Fruit fly (Drosophila melanogaster) whole organism, adult: Measurements from ENCODE around the gene CG12541.

Experiments
- CG11617 ChIP-seq: fragments of 200-800 bp; sonication (Bioruptor generic); optimal IDR thresholded peaks from 2 replicates; lab custom pipeline; 2017; ENCODE audit warnings: mild to moderate bottlenecking, missing biosample characterization, missing genetic modification reagents, missing genetic modification characterization
- CG12768 ChIP-seq: fragments of 200-800 bp; sonication (Bioruptor generic); optimal IDR thresholded peaks from 2 replicates; lab custom pipeline; 2017; ENCODE audit warnings: missing biosample characterization, missing genetic modification characterization, mild to moderate bottlenecking, moderate library complexity, missing genetic modification reagents
- CG14711 ChIP-seq: fragments of 200-800 bp; sonication (Bioruptor generic); optimal IDR thresholded peaks from 2 replicates; lab custom pipeline; 2018; ENCODE audit warnings: missing biosample characterization, mild to moderate bottlenecking, missing genetic modification characterization, moderate library complexity
- CG1620 ChIP-seq: fragments of 200-800 bp; sonication (Bioruptor generic); optimal IDR thresholded peaks from 2 replicates; lab custom pipeline; 2016; ENCODE audit warnings: missing biosample characterization, missing genetic modification characterization
- CG33017 ChIP-seq: fragments of 200-800 bp; sonication (Bioruptor generic); optimal IDR thresholded peaks from 2 replicates; lab custom pipeline; 2018; ENCODE audit warnings: missing biosample characterization, mild to moderate bottlenecking, missing genetic modification characterization, moderate library complexity
- CG5204 ChIP-seq: fragments of 200-800 bp; sonication (Bioruptor generic); optimal IDR thresholded peaks from 2 replicates; lab custom pipeline; 2016; ENCODE audit warnings: missing biosample characterization, missing genetic modification characterization
- CG7045 ChIP-seq: fragments of 200-800 bp; sonication (Bioruptor generic); optimal IDR thresholded peaks from 2 replicates; lab custom pipeline; 2017; ENCODE audit warnings: missing biosample characterization, mild to moderate bottlenecking, missing genetic modification characterization
- CG7101 ChIP-seq: fragments of 200-800 bp; sonication (Bioruptor generic); optimal IDR thresholded peaks from 2 replicates; lab custom pipeline; 2018; ENCODE audit warnings: missing biosample characterization, mild to moderate bottlenecking, missing genetic modification characterization, moderate library complexity
- Clk ChIP-seq: fragments of 200-800 bp; sonication (Bioruptor generic); optimal IDR thresholded peaks from 2 replicates; lab custom pipeline; 2017; ENCODE audit warnings: missing biosample characterization, missing genetic modification characterization
- Crg-1 ChIP-seq: fragments of 200-800 bp; sonication (Bioruptor generic); optimal IDR thresholded peaks from 2 replicates; lab custom pipeline; 2016; ENCODE audit warnings: missing biosample characterization, missing genetic modification characterization
- Hr96 ChIP-seq: fragments of 200-800 bp; sonication (Bioruptor generic); optimal IDR thresholded peaks from 2 replicates; lab custom pipeline; 2016; ENCODE audit warnings: missing biosample characterization, missing genetic modification characterization
- Mnt ChIP-seq: fragments of 200-800 bp; sonication (Bioruptor generic); optimal IDR thresholded peaks from 2 replicates; lab custom pipeline; 2016; ENCODE audit warnings: missing biosample characterization, mild to moderate bottlenecking, missing genetic modification characterization
- bab1 ChIP-seq: fragments of 200-800 bp; sonication (Bioruptor generic); optimal IDR thresholded peaks from 3 replicates; lab custom pipeline; 2019; ENCODE audit warnings: missing biosample characterization, mild to moderate bottlenecking, missing genetic modification characterization, moderate library complexity
- cic ChIP-seq: fragments of 200-800 bp; sonication (Bioruptor generic); optimal IDR thresholded peaks from 2 replicates; lab custom pipeline; 2017; ENCODE audit warnings: missing biosample characterization, mild to moderate bottlenecking, missing genetic modification characterization, moderate library complexity
- cnc ChIP-seq, 2 experiments: fragments of >200 bp; optimal IDR thresholded peaks; 2 replicates each; lab custom pipeline; 2017
- kay ChIP-seq: fragments of 200-800 bp; sonication (Bioruptor generic); peaks from one replicate; lab custom pipeline; 2016; ENCODE audit warnings: missing biosample characterization, missing genetic modification characterization, borderline replicate concordance
- ovo ChIP-seq: fragments of 200-800 bp; sonication (Bioruptor generic); optimal IDR thresholded peaks from 2 replicates; lab custom pipeline; 2016; ENCODE audit warnings: missing biosample characterization, missing genetic modification characterization
- pad ChIP-seq: fragments of 200-800 bp; sonication (Bioruptor generic); optimal IDR thresholded peaks from 3 replicates; lab custom pipeline; 2017; ENCODE audit warnings: missing biosample characterization, missing genetic modification characterization, mild to moderate bottlenecking, moderate library complexity, missing genetic modification reagents
- tj ChIP-seq: fragments of 200-800 bp; sonication (Bioruptor generic); optimal IDR thresholded peaks from 3 replicates; lab custom pipeline; 2017; ENCODE audit warnings: missing biosample characterization, mild to moderate bottlenecking, missing genetic modification characterization, moderate library complexity
- toe ChIP-seq: fragments of 200-800 bp; sonication (Bioruptor generic); optimal IDR thresholded peaks from 2 replicates; lab custom pipeline; 2016; ENCODE audit warnings: missing biosample characterization, missing genetic modification characterization

Gene CG12541

DNA sequence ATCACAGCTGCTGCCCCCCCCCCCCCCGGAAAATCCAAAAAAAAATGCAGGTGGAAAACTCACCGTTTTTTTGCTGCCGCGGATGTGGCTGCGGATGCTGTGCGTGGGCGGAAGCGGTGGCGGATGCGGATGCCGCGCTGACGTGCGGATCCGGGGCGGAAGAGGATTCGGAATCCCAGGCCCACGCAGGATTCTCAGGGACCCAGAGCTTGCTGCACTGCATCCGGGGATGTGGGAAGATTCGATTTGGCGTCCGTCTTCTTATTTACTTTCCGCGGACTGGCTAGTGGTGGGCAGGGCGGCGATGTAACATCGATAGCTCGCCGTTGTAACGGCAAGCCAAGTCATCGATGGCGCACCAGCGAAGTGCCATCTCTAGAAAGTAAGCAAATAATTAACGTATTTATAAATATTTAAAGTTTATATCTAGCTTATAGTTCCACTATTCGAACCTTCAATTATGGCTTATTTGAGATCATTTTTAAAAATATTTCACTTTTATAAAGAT, 36.2 kb upstream of the CG12541 start, which contains the start of gene CG4615:
Gene CG4615 (minus strand): TSS at position 288 of the 508 bp plus-strand sequence.
- TF ChIP-seq tj (GFP tag; lab: Kevin White, UChicago) (no peak), pad (GFP tag; lab: Kevin White, UChicago) (no peak), Hr96 (GFP tag; lab: Kevin White, UChicago) (no peak), CG12768 (no peak), cic (no peak), CG1620 (GFP tag; lab: Kevin White, UChicago) (peak; percentile 46), Clk (GFP tag; lab: Kevin White, UChicago) (no peak), CG5204 (GFP tag; lab: Kevin White, UChicago) (no peak), CG11617 (peak; percentile 22), cnc (optimal IDR thresholded peaks at IDR 0.05; lab: Kevin White, UChicago) (no peak), Mnt (peak; percentile 21), CG7101 (tag; lab: Kevin White, UChicago) (no peak), bab1 (GFP tag; lab: Kevin White, UChicago) (peak; percentile 18), CG14711 (tag; lab: Kevin White, UChicago) (no peak), Crg-1 (GFP tag; lab: Kevin White, UChicago) (no peak), toe (no peak), ovo (GFP tag; lab: Kevin White, UChicago) (no peak), CG33017 (tag; lab: Kevin White, UChicago) (no peak), CG7045 (GFP tag; lab: Kevin White, UChicago) (no peak)

DNA sequence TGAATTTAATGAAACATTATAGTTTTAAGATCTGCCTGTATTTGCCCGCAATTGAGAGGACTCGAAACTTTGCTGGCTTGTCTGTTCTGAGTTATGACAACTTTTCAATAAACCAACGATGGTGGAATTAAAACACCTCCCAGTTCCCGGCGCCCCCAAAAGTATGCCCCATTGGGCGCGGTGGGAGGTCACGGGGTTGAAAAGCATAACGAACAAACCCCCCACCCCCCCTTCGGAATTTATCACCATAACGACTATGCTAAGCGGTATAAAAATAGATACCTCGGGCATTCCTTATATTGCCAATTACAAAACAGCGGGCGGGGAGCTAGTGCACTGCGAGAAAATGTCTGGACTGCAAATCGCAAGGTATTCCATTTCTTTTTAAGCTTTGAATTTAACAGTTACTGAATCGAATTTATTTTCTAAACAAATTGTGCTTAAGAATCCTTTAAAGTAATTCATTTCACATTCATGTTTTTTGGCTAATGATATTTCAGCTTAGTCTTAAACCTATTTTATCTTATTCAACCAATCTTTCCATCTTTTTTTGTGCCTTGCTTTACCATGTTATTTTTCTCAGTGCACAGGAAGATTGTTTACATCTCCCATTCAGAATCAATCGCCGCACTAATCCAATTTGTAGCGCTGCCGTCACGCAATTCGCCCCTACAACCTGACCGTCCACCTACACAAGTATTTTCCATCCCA, 35.6 kb upstream of the CG12541 start:
- TF ChIP-seq cnc (optimal IDR thresholded peaks at IDR 0.05; lab: Kevin White, UChicago) (no peak), CG11617 (peak; percentile 76), toe (peak; percentile 64), CG5204 (GFP tag; lab: Kevin White, UChicago) (peak; percentile 84), bab1 (GFP tag; lab: Kevin White, UChicago) (peak; percentile 80), Clk (GFP tag; lab: Kevin White, UChicago) (peak; percentile 8), pad (GFP tag; lab: Kevin White, UChicago) (peak; percentile 27), tj (GFP tag; lab: Kevin White, UChicago) (peak; percentile 62), CG12768 (peak; percentile 66), Crg-1 (GFP tag; lab: Kevin White, UChicago) (peak; percentile 61), CG14711 (tag; lab: Kevin White, UChicago) (peak; percentile 65), CG33017 (tag; lab: Kevin White, UChicago) (peak; percentile 85), ovo (GFP tag; lab: Kevin White, UChicago) (peak; percentile 3), kay (GFP tag; lab: Kevin White, UChicago) (no peak), cic (no peak), CG1620 (GFP tag; lab: Kevin White, UChicago) (peak; percentile 61), Hr96 (GFP tag; lab: Kevin White, UChicago) (peak; percentile 56), CG7045 (GFP tag; lab: Kevin White, UChicago) (peak; percentile 77), CG7101 (tag; lab: Kevin White, UChicago) (peak; percentile 78), Mnt (peak; percentile 36)

DNA sequence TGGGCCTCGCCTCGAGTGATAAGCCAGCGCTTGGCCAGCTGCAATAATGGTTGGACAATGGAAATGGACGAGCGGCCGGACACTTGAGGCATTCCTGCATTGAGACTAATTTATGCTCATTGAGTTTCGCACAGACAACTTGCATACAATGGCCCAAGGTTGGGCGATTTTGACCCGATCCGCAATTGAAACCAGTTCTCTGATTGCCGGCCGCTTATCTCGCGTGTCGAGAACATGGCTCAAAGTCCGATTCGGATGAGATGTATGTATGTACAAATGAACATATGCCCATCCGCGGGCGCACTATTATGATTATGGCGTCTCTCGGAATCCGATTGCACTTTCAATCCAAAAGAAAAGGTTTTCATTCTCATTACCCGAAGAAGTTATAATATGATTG, 34.8 kb upstream of the CG12541 start:
- TF ChIP-seq CG12768, result peak; percentile 13
- no peak for TF ChIP-seq kay (GFP tag; lab: Kevin White, UChicago)
- TF ChIP-seq CG7045 (GFP tag; lab: Kevin White, UChicago), result no peak

dm6 chrX:7097859-7098303, 32.0 kb upstream of the CG12541 start, which contains the start of gene Sxl:
Gene Sxl, minus strand, starts transcription at chrX:7098053.
- no peak for TF ChIP-seq CG7045 (GFP tag; lab: Kevin White, UChicago)
- peak; percentile 47 for TF ChIP-seq Crg-1 (GFP tag; lab: Kevin White, UChicago)
- TF ChIP-seq CG14711 (tag; lab: Kevin White, UChicago), result peak; percentile 42
- TF ChIP-seq CG11617, result peak; percentile 58
- peak; percentile 13 for TF ChIP-seq pad (GFP tag; lab: Kevin White, UChicago)
- peak; percentile 58 for TF ChIP-seq cic
- no peak for TF ChIP-seq CG12768
- no peak for TF ChIP-seq toe
- TF ChIP-seq CG7101 (tag; lab: Kevin White, UChicago), result peak; percentile 46
- TF ChIP-seq bab1 (GFP tag; lab: Kevin White, UChicago), result peak; percentile 85
- TF ChIP-seq CG1620 (GFP tag; lab: Kevin White, UChicago), result peak; percentile 62
- TF ChIP-seq kay (GFP tag; lab: Kevin White, UChicago), result no peak
- peak; percentile 87 for TF ChIP-seq Mnt
- no peak for TF ChIP-seq Clk (GFP tag; lab: Kevin White, UChicago)
- TF ChIP-seq CG33017 (tag; lab: Kevin White, UChicago), result peak; percentile 11

- TF ChIP-seq CG7101 (tag; lab: Kevin White, UChicago) (no peak), CG5204 (GFP tag; lab: Kevin White, UChicago) (no peak), CG12768 (no peak), pad (GFP tag; lab: Kevin White, UChicago) (no peak), CG1620 (GFP tag; lab: Kevin White, UChicago) (no peak), ovo (GFP tag; lab: Kevin White, UChicago) (peak; percentile 52), CG14711 (tag; lab: Kevin White, UChicago) (no peak), CG11617 (no peak), bab1 (GFP tag; lab: Kevin White, UChicago) (no peak), tj (GFP tag; lab: Kevin White, UChicago) (peak; percentile 50), CG33017 (tag; lab: Kevin White, UChicago) (no peak), cnc (optimal IDR thresholded peaks at IDR 0.05; lab: Kevin White, UChicago) (no peak), Crg-1 (GFP tag; lab: Kevin White, UChicago) (no peak), Hr96 (GFP tag; lab: Kevin White, UChicago) (no peak), kay (GFP tag; lab: Kevin White, UChicago) (no peak), CG7045 (GFP tag; lab: Kevin White, UChicago) (no peak), cic (peak; percentile 25), Mnt (no peak), Clk (GFP tag; lab: Kevin White, UChicago) (no peak), toe (no peak)
Observed at dm6 chrX:7097071-7097858, 31.4 kb upstream of the CG12541 start.
